Worm (Caenorhabditis elegans) whole organism, young adult: Measurements from ENCODE around the gene C07A9.13.
A peak's percentile ranks its signal among the peaks of the same experiment; 100 is the strongest.

Source experiments
- B0019.2 ChIP-seq: fragments of 200-800 bp; sonication (Bioruptor generic); conservative IDR thresholded peaks from 2 replicates; pipeline ENCODE4 v1.3.6; 2022; ENCODE audit warnings: missing genetic modification reagents, missing genetic modification characterization, missing compliant biosample characterization
- B0261.1 ChIP-seq: sonication (generic microtip); optimal IDR thresholded peaks from 2 replicates; lab custom pipeline; 2016; ENCODE audit warnings: mild to moderate bottlenecking, missing genetic modification characterization, moderate library complexity, missing compliant biosample characterization
- C17E4.6 ChIP-seq: fragments of 200-800 bp; sonication (Bioruptor generic); IDR thresholded peaks from 2 replicates; pipeline ENCODE4 v1.3.6; 2022; ENCODE audit warnings: missing genetic modification reagents, missing genetic modification characterization, missing compliant biosample characterization
- F23B12.7 ChIP-seq: sonication (generic microtip); optimal IDR thresholded peaks from 2 replicates; lab custom pipeline; 2017; ENCODE audit warnings: missing genetic modification characterization, mild to moderate bottlenecking, missing compliant biosample characterization, antibody characterized with exemption, moderate library complexity; ENCODE audit not compliant: insufficient read depth
- F57A8.1 ChIP-seq: fragments of 200-800 bp; sonication (Bioruptor generic); optimal IDR thresholded peaks from 2 replicates; lab custom pipeline; 2018; ENCODE audit warnings: mild to moderate bottlenecking, missing genetic modification characterization, moderate library complexity, missing compliant biosample characterization
- K11D2.4 ChIP-seq: fragments of 200-800 bp; sonication (Bioruptor generic); IDR thresholded peaks from 2 replicates; pipeline ENCODE4 v1.3.6; 2022; ENCODE audit warnings: missing genetic modification reagents, missing genetic modification characterization, missing compliant biosample characterization
- K12H6.12 ChIP-seq: fragments of 200-800 bp; sonication (Bioruptor generic); optimal IDR thresholded peaks from 2 replicates; lab custom pipeline; 2018; ENCODE audit warnings: mild to moderate bottlenecking, missing genetic modification characterization, missing compliant biosample characterization
- T26A5.8 ChIP-seq: sonication (generic microtip); optimal IDR thresholded peaks from 2 replicates; lab custom pipeline; 2016; ENCODE audit warnings: missing genetic modification characterization, missing compliant biosample characterization
- Y53G8AR.9 ChIP-seq: fragments of 200-800 bp; sonication (Bioruptor generic); conservative IDR thresholded peaks from 2 replicates; pipeline ENCODE4 v1.3.6; 2022; ENCODE audit warnings: missing genetic modification reagents, missing genetic modification characterization, missing compliant biosample characterization
- Y56A3A.18 ChIP-seq: fragments of 200-800 bp; sonication (Bioruptor generic); IDR thresholded peaks from 2 replicates; pipeline ENCODE4 v1.3.6; 2022; ENCODE audit warnings: missing genetic modification reagents, missing genetic modification characterization, missing compliant biosample characterization
- ZK185.1 ChIP-seq: sonication (generic microtip); optimal IDR thresholded peaks from 2 replicates; lab custom pipeline; 2016; ENCODE audit warnings: mild to moderate bottlenecking, missing genetic modification characterization, missing compliant biosample characterization; ENCODE audit not compliant: poor library complexity, severe bottlenecking
- aptf-2 ChIP-seq: fragments of 200-800 bp; sonication (Bioruptor generic); conservative IDR thresholded peaks from 2 replicates; pipeline ENCODE4 v1.3.6; 2022; ENCODE audit warnings: missing genetic modification reagents, missing genetic modification characterization, missing compliant biosample characterization
- attf-3 ChIP-seq: fragments of 200-800 bp; sonication (Bioruptor generic); conservative IDR thresholded peaks from 2 replicates; pipeline ENCODE4 v1.3.6; 2022; ENCODE audit warnings: missing genetic modification reagents, missing genetic modification characterization, missing compliant biosample characterization
- cebp-1 ChIP-seq, 2 experiments: fragments of 200-800 bp in 1 of 2; sonication (Bioruptor generic) in 1 of 2; sonication (generic microtip) in 1 of 2; IDR thresholded peaks in 1 of 2; optimal IDR thresholded peaks in 1 of 2; 2 replicates each; pipeline versions ENCODE4 v1.3.6 to Lab custom; 2017 to 2022; ENCODE audit warnings: missing compliant biosample characterization in 2 of 2, missing genetic modification characterization in 2 of 2, mild to moderate bottlenecking in 1 of 2, missing genetic modification reagents in 1 of 2, moderate library complexity in 1 of 2
- ceh-100 ChIP-seq: fragments of 200-800 bp; sonication (Bioruptor generic); IDR thresholded peaks from 2 replicates; pipeline ENCODE4 v1.3.6; 2022; ENCODE audit warnings: missing genetic modification reagents, missing genetic modification characterization, missing compliant biosample characterization
- ceh-27 ChIP-seq: fragments of 200-800 bp; sonication (Bioruptor generic); optimal IDR thresholded peaks from 2 replicates; lab custom pipeline; 2018; ENCODE audit warnings: mild to moderate bottlenecking, missing genetic modification characterization, moderate library complexity, missing compliant biosample characterization
- hlh-26 ChIP-seq: fragments of 200-800 bp; sonication (Bioruptor generic); conservative IDR thresholded peaks from 2 replicates; pipeline ENCODE4 v1.3.6; 2022; ENCODE audit warnings: missing genetic modification reagents, missing genetic modification characterization, missing compliant biosample characterization
- let-607 ChIP-seq, 2 experiments: fragments of 200-800 bp in 1 of 2; sonication (Bioruptor generic) in 1 of 2; sonication (generic microtip) in 1 of 2; optimal IDR thresholded peaks; 2 replicates each; lab custom pipeline; 2016 to 2018; ENCODE audit warnings: mild to moderate bottlenecking in 2 of 2, missing compliant biosample characterization in 2 of 2, missing genetic modification characterization in 2 of 2, moderate library complexity in 2 of 2, missing genotype in 1 of 2
- lin-40 ChIP-seq: sonication (generic microtip); optimal IDR thresholded peaks from 2 replicates; lab custom pipeline; 2016; ENCODE audit warnings: missing genetic modification characterization, mild to moderate bottlenecking, missing compliant biosample characterization, missing genotype, missing genetic modification reagents
- lin-54 ChIP-seq: fragments of 200-800 bp; sonication (Bioruptor generic); optimal IDR thresholded peaks from 2 replicates; lab custom pipeline; 2018; ENCODE audit warnings: mild to moderate bottlenecking, missing genetic modification characterization, missing compliant biosample characterization
- mel-28 ChIP-seq: sonication (generic microtip); optimal IDR thresholded peaks from 2 replicates; lab custom pipeline; 2016; ENCODE audit warnings: borderline replicate concordance, mild to moderate bottlenecking, missing genetic modification characterization, missing compliant biosample characterization
- nhr-80 ChIP-seq: sonication (generic microtip); optimal IDR thresholded peaks from 2 replicates; lab custom pipeline; 2016; ENCODE audit warnings: missing genetic modification characterization, missing compliant biosample characterization
- rcor-1 ChIP-seq: fragments of 200-800 bp; sonication (Bioruptor generic); IDR thresholded peaks from 2 replicates; pipeline ENCODE4 v1.3.6; 2022; ENCODE audit warnings: missing genetic modification reagents, missing genetic modification characterization, missing compliant biosample characterization
- somi-1 ChIP-seq: fragments of 200-800 bp; sonication (Bioruptor generic); optimal IDR thresholded peaks from 2 replicates; lab custom pipeline; 2018; ENCODE audit warnings: mild to moderate bottlenecking, missing genetic modification characterization, missing compliant biosample characterization
- zfh-2 ChIP-seq: fragments of 200-800 bp; sonication (Bioruptor generic); conservative IDR thresholded peaks from 2 replicates; pipeline ENCODE4 v1.3.6; 2022; ENCODE audit warnings: missing genetic modification reagents, missing genetic modification characterization, missing compliant biosample characterization
- ztf-26 ChIP-seq: sonication (generic microtip); optimal IDR thresholded peaks from 2 replicates; lab custom pipeline; 2017; ENCODE audit warnings: missing genetic modification characterization, missing compliant biosample characterization
- ztf-3 ChIP-seq: fragments of 200-800 bp; sonication (Bioruptor generic); optimal IDR thresholded peaks from 2 replicates; lab custom pipeline; 2018; ENCODE audit warnings: mild to moderate bottlenecking, missing genetic modification characterization, missing compliant biosample characterization

The C07A9.13 gene

ce11 chrIII:9666239-9666638 lies 14.9 kb downstream of the C07A9.13 start (continued):
- TF ChIP-seq F23B12.7 (tag; lab: Kevin White, UChicago) (no peak), rcor-1 (no peak), let-607 (tag; optimal IDR thresholded peaks at IDR 0.05; lab: Kevin White, UChicago) (no peak)

ce11 chrIII:9665490-9666179 lies 15.5 kb downstream of the C07A9.13 start:
- no peak for TF ChIP-seq aptf-2 (GFP tag; lab: Robert Waterston, UW)
- TF ChIP-seq ZK185.1 (tag; lab: Kevin White, UChicago), result peak; percentile 26
- 0 out of 2 replicates have a peak, but pooled peaks have one; percentile 14 for TF ChIP-seq zfh-2
- peak; percentile 49 for TF ChIP-seq K12H6.12 (tag; lab: Kevin White, UChicago)
- TF ChIP-seq somi-1, result peak; percentile 16
- TF ChIP-seq ceh-100 (GFP tag; lab: Robert Waterston, UW), result no peak
- TF ChIP-seq hlh-26 (GFP tag; lab: Robert Waterston, UW), result no peak
- TF ChIP-seq nhr-80 (tag; lab: Kevin White, UChicago), result peak; percentile 94
- TF ChIP-seq C17E4.6 (GFP tag; lab: Robert Waterston, UW), result no peak
- TF ChIP-seq ceh-27, result peak; percentile 69
- no peak for TF ChIP-seq F57A8.1
- no peak for TF ChIP-seq cebp-1 (GFP tag; IDR thresholded peaks at IDR 0.05; lab: Robert Waterston, UW)
- TF ChIP-seq cebp-1 (tag; optimal IDR thresholded peaks at IDR 0.05; lab: Kevin White, UChicago), result peak; percentile 26
- no peak for TF ChIP-seq Y56A3A.18 (GFP tag; lab: Robert Waterston, UW)
- TF ChIP-seq mel-28 (tag; lab: Kevin White, UChicago), result no peak
- peak; percentile 42 for TF ChIP-seq ztf-26
- no peak for TF ChIP-seq T26A5.8 (tag; lab: Kevin White, UChicago)
- no peak for TF ChIP-seq attf-3 (GFP tag; lab: Robert Waterston, UW)
- TF ChIP-seq lin-40, result peak; percentile 44
- 0 out of 2 replicates have a peak, but pooled peaks have one; percentile 27 for TF ChIP-seq K11D2.4 (GFP tag; lab: Robert Waterston, UW)

DNA sequence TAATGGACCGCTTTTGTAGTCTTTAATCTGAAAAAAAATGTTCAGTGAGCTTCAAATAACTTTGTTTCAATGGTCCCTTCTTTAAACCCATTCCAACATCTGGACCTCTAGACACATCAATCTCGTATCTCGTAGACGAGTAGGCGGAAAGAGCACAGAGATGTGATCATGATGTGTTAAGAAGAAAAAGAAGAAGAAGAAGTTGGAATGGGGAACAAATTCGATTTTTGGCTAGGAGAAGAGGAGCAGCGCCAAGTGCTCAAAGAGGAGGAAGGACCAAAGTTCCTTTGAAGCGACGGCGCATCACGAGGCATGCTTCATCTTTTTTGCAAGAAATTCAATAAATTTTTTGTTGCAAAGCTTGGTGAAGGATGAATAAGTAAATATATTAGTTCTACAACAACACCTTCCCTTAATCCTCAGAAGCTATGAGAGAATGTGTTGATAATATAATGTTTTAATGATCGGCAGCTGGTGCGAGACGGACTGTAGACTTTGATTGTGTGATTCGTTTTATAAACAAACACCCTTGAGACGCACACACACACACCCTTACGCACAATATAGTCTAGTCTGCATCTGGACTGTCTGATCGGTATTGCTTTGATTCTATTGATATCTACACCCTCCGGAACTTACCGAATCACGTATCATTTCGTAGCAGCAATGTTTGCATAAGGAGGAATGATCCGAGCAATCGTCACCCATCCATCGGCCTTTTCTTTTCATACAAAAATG lies 16.5 kb downstream of the C07A9.13 start:
- TF ChIP-seq Y53G8AR.9 (GFP tag; lab: Robert Waterston, UW) (0 out of 2 replicates have a peak, but pooled peaks have one; percentile 14), ztf-3 (GFP tag; lab: Kevin White, UChicago) (no peak)
- TF ChIP-seq, all 124 proteins: peak for 1

- TF ChIP-seq ztf-26 (no peak), lin-54 (GFP tag; lab: Kevin White, UChicago) (no peak), B0019.2 (GFP tag; lab: Robert Waterston, UW) (no peak)
These were observed 17.2 kb downstream of the C07A9.13 start for ce11 chrIII:9663943-9664342.

DNA sequence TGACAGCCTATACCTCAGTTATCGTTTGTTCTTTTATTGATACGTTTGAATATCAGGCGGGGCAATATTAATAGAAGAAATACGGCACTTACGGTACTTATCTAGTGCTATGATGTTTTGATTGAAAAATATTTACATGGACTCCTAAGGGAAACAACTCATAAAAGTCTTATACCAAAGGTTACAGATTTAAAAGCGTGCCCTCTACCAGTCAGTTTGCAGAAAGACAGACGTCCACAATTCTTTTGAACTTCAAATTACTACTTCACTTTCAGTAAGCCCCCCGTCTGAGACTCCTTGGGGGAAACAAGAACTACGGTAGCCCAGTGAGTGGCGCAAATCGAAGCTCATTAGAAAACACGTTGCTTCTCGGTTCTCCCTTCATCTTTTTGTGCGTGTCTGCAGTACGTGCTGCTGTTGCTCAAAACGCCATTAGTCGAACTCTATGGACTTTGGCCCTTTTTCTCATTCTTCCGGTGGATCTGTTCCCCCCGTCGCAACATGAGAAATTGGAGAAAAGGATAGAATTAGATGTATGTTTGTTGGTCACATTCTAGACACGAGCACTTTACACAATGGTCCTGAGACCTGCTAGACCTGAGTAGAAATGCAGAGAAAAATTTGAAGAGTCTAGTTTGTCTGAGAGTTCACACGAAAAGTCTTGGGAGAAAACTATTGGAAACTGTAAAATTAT lies 18.7 kb downstream of the C07A9.13 start:
- peak; percentile 22 for TF ChIP-seq K12H6.12 (tag; lab: Kevin White, UChicago)
- TF ChIP-seq B0261.1 (tag; lab: Kevin White, UChicago), result no peak
